Fruit fly (Drosophila melanogaster) whole organism, embryonic: Measurements from ENCODE around the gene CG32413.

Source experiments
- CG10209 ChIP-seq: fragments of 200-800 bp; sonication (Bioruptor generic); optimal IDR thresholded peaks from 3 replicates; lab custom pipeline; 2017; ENCODE audit warnings: missing biosample characterization, mild to moderate bottlenecking, missing genetic modification characterization, missing genetic modification reagents
- CG10462 ChIP-seq: fragments of 200-800 bp; sonication (Bioruptor generic); optimal IDR thresholded peaks from 2 replicates; lab custom pipeline; 2016; ENCODE audit warnings: missing biosample characterization, missing genetic modification characterization
- CG11247 ChIP-seq: fragments of 200-800 bp; sonication (Bioruptor generic); IDR thresholded peaks from 2 replicates; pipeline ENCODE4 v1.3.6; 2022; ENCODE audit warnings: missing biosample characterization, missing genetic modification characterization
- CG12155 ChIP-seq: fragments of 200-800 bp; sonication (Bioruptor generic); optimal IDR thresholded peaks from 3 replicates; lab custom pipeline; 2016; ENCODE audit warnings: missing biosample characterization, missing genetic modification characterization
- CG12942 ChIP-seq: fragments of 200-800 bp; sonication (Bioruptor generic); optimal IDR thresholded peaks from 3 replicates; lab custom pipeline; 2016; ENCODE audit warnings: missing biosample characterization, missing genetic modification characterization
- CG13894 ChIP-seq: fragments of 200-800 bp; sonication (Bioruptor generic); optimal IDR thresholded peaks from 3 replicates; lab custom pipeline; 2018; ENCODE audit warnings: missing biosample characterization, mild to moderate bottlenecking, missing genetic modification characterization, moderate library complexity
- CG17186 ChIP-seq: fragments of 200-800 bp; sonication (Bioruptor generic); optimal IDR thresholded peaks from 3 replicates; lab custom pipeline; 2017; ENCODE audit warnings: missing biosample characterization, missing genetic modification reagents, missing genetic modification characterization
- CG17359 ChIP-seq: fragments of 200-800 bp; sonication (Bioruptor generic); optimal IDR thresholded peaks from 3 replicates; lab custom pipeline; 2018; ENCODE audit warnings: missing biosample characterization, mild to moderate bottlenecking, missing genetic modification characterization, moderate library complexity
- CG17612 ChIP-seq: fragments of 200-800 bp; sonication (Bioruptor generic); IDR thresholded peaks from 2 replicates; pipeline ENCODE4 v1.3.6; 2022; ENCODE audit warnings: missing biosample characterization, missing genetic modification characterization
- CG2202 ChIP-seq: fragments of 200-800 bp; sonication (Bioruptor generic); optimal IDR thresholded peaks from 2 replicates; lab custom pipeline; 2018; ENCODE audit warnings: missing biosample characterization, mild to moderate bottlenecking, missing genetic modification characterization
- CG2889 ChIP-seq: fragments of 200-800 bp; sonication (Bioruptor generic); IDR thresholded peaks from 3 replicates; pipeline ENCODE4 v1.3.6; 2022; ENCODE audit warnings: missing biosample characterization, missing genetic modification characterization
- CG3065 ChIP-seq: fragments of 200-800 bp; sonication (Bioruptor generic); optimal IDR thresholded peaks from 2 replicates; lab custom pipeline; 2016; ENCODE audit warnings: missing biosample characterization, missing genetic modification characterization
- CG3995 ChIP-seq: fragments of 200-800 bp; sonication (Bioruptor generic); optimal IDR thresholded peaks from 3 replicates; lab custom pipeline; 2016; ENCODE audit warnings: missing biosample characterization, missing genetic modification characterization
- CG4282 ChIP-seq: fragments of 200-800 bp; sonication (Bioruptor generic); optimal IDR thresholded peaks from 2 replicates; lab custom pipeline; 2016; ENCODE audit warnings: missing biosample characterization, missing genetic modification characterization
- CG5245 ChIP-seq: fragments of 200-800 bp; sonication (Bioruptor generic); optimal IDR thresholded peaks from 3 replicates; lab custom pipeline; 2016; ENCODE audit warnings: missing biosample characterization, missing genetic modification characterization
- CG7987 ChIP-seq: fragments of 200-800 bp; sonication (Bioruptor generic); optimal IDR thresholded peaks from 2 replicates; lab custom pipeline; 2018; ENCODE audit warnings: missing biosample characterization, mild to moderate bottlenecking, missing genetic modification characterization, moderate library complexity
- CG9876 ChIP-seq: fragments of 200-800 bp; sonication (Bioruptor generic); optimal IDR thresholded peaks from 2 replicates; lab custom pipeline; 2016; ENCODE audit warnings: missing biosample characterization, missing genetic modification characterization
- Deaf1 ChIP-seq: fragments of 200-800 bp; optimal IDR thresholded peaks from 3 replicates; lab custom pipeline; 2019; ENCODE audit warnings: missing biosample characterization, mild to moderate bottlenecking, missing genetic modification characterization, moderate library complexity
- Dip2 ChIP-seq: fragments of 200-800 bp; sonication (Bioruptor generic); IDR thresholded peaks from 2 replicates; pipeline ENCODE4 v1.3.6; 2022; ENCODE audit warnings: missing biosample characterization, missing genetic modification characterization
- Doc2 ChIP-seq: fragments of 200-800 bp; sonication (Bioruptor generic); IDR thresholded peaks from 2 replicates; pipeline ENCODE4 v1.3.6; 2022; ENCODE audit warnings: missing biosample characterization, missing genetic modification characterization
- E2f2 ChIP-seq: fragments of 200-800 bp; sonication (Bioruptor generic); IDR thresholded peaks from 2 replicates; pipeline ENCODE4 v1.3.6; 2022; ENCODE audit warnings: missing biosample characterization, missing genetic modification characterization
- H2.0 ChIP-seq: fragments of 200-800 bp; sonication (Bioruptor generic); IDR thresholded peaks from 2 replicates; pipeline ENCODE4 v1.3.6; 2022; ENCODE audit warnings: missing biosample characterization, missing genetic modification characterization
- HLH3B ChIP-seq: fragments of 200-800 bp; sonication (Bioruptor generic); IDR thresholded peaks from 2 replicates; pipeline ENCODE4 v1.3.6; 2022; ENCODE audit warnings: missing biosample characterization, missing genetic modification characterization
- HmgZ ChIP-seq: fragments of 200-800 bp; sonication (Bioruptor generic); optimal IDR thresholded peaks from 2 replicates; lab custom pipeline; 2018; ENCODE audit warnings: missing biosample characterization, mild to moderate bottlenecking, missing genetic modification characterization
- Mes4 ChIP-seq: fragments of 200-800 bp; sonication (Bioruptor generic); optimal IDR thresholded peaks from 2 replicates; lab custom pipeline; 2016; ENCODE audit warnings: missing biosample characterization, missing genetic modification characterization
- Oaz ChIP-seq: fragments of 200-800 bp; sonication (Bioruptor generic); IDR thresholded peaks from 2 replicates; pipeline ENCODE4 v1.3.6; 2022; ENCODE audit warnings: missing biosample characterization, missing genetic modification characterization
- Oli ChIP-seq: fragments of 200-800 bp; sonication (Bioruptor generic); optimal IDR thresholded peaks from 2 replicates; lab custom pipeline; 2018; ENCODE audit warnings: missing biosample characterization, mild to moderate bottlenecking, missing genetic modification characterization, moderate library complexity
- Pdp1 ChIP-seq, 2 experiments: fragments of 200-800 bp; sonication (Bioruptor generic); optimal IDR thresholded peaks; 3 replicates each; lab custom pipeline; 2016; ENCODE audit warnings: missing biosample characterization in 2 of 2, missing genetic modification characterization in 2 of 2, mild to moderate bottlenecking in 1 of 2, moderate library complexity in 1 of 2
- Ravus ChIP-seq: fragments of 200-800 bp; sonication (Bioruptor generic); IDR thresholded peaks from 2 replicates; pipeline ENCODE4 v1.3.6; 2022; ENCODE audit warnings: missing biosample characterization, missing genetic modification characterization
- Sin3A ChIP-seq: fragments of >200 bp; optimal IDR thresholded peaks from 2 replicates; lab custom pipeline; 2018
- TFAM ChIP-seq: fragments of 200-800 bp; sonication (Bioruptor generic); optimal IDR thresholded peaks from 2 replicates; lab custom pipeline; 2017; ENCODE audit warnings: missing biosample characterization, missing genetic modification characterization, inconsistent platforms
- amos ChIP-seq: fragments of 200-800 bp; sonication (Bioruptor generic); IDR thresholded peaks from 2 replicates; pipeline ENCODE4 v1.3.6; 2022; ENCODE audit warnings: missing biosample characterization, missing genetic modification characterization; ENCODE audit not compliant: partially characterized antibody
- br ChIP-seq: fragments of >200 bp; optimal IDR thresholded peaks from 2 replicates; lab custom pipeline; 2017
- crp ChIP-seq, 2 experiments: fragments of 200-800 bp; sonication (Bioruptor generic); optimal IDR thresholded peaks; 2 replicates in 1 of 2; 3 replicates in 1 of 2; lab custom pipeline; 2017; ENCODE audit warnings: missing biosample characterization in 2 of 2, missing genetic modification characterization in 2 of 2, mild to moderate bottlenecking in 1 of 2, moderate library complexity in 1 of 2
- dati ChIP-seq: fragments of 200-800 bp; sonication (Bioruptor generic); IDR thresholded peaks from 2 replicates; pipeline ENCODE4 v1.3.6; 2022; ENCODE audit warnings: missing biosample characterization, missing genetic modification characterization
- dmrt11E ChIP-seq: fragments of 200-800 bp; sonication (Bioruptor generic); optimal IDR thresholded peaks from 3 replicates; lab custom pipeline; 2018; ENCODE audit warnings: missing biosample characterization, mild to moderate bottlenecking, missing genetic modification characterization, moderate library complexity
- emc ChIP-seq: fragments of 200-800 bp; sonication (Bioruptor generic); optimal IDR thresholded peaks from 2 replicates; lab custom pipeline; 2016; ENCODE audit warnings: missing biosample characterization, missing genetic modification characterization
- exex ChIP-seq: fragments of 200-800 bp; sonication (Bioruptor generic); optimal IDR thresholded peaks from 4 replicates; lab custom pipeline; 2018; ENCODE audit warnings: missing biosample characterization, mild to moderate bottlenecking, missing genetic modification characterization, moderate library complexity
- gro ChIP-seq: fragments of 200-800 bp; sonication (Bioruptor generic); optimal IDR thresholded peaks from 2 replicates; lab custom pipeline; 2016; ENCODE audit warnings: missing biosample characterization, missing genetic modification characterization
- gsb-n ChIP-seq: fragments of 200-800 bp; sonication (Bioruptor generic); optimal IDR thresholded peaks from 3 replicates; lab custom pipeline; 2018; ENCODE audit warnings: missing biosample characterization, mild to moderate bottlenecking, missing genetic modification characterization
- ham ChIP-seq: fragments of 200-800 bp; sonication (Bioruptor generic); IDR thresholded peaks from 2 replicates; pipeline ENCODE4 v1.3.6; 2022; ENCODE audit warnings: missing biosample characterization, missing genetic modification characterization
- jumu ChIP-seq: fragments of 200-800 bp; sonication (Bioruptor generic); optimal IDR thresholded peaks from 3 replicates; lab custom pipeline; 2016; ENCODE audit warnings: missing biosample characterization, missing genetic modification characterization
- maf-S ChIP-seq: fragments of 200-800 bp; sonication (Bioruptor generic); optimal IDR thresholded peaks from 2 replicates; lab custom pipeline; 2016; ENCODE audit warnings: missing biosample characterization, missing genetic modification characterization
- mld ChIP-seq: fragments of 200-800 bp; sonication (Bioruptor generic); IDR thresholded peaks from 3 replicates; pipeline ENCODE4 v1.3.6; 2022; ENCODE audit warnings: missing biosample characterization, missing genetic modification characterization; ENCODE audit not compliant: partially characterized antibody
- nerfin-1 ChIP-seq: fragments of 200-800 bp; sonication (Bioruptor generic); optimal IDR thresholded peaks from 3 replicates; lab custom pipeline; 2019; ENCODE audit warnings: missing biosample characterization, mild to moderate bottlenecking, missing genetic modification characterization, moderate library complexity
- onecut ChIP-seq: fragments of 200-800 bp; sonication (Bioruptor generic); IDR thresholded peaks from 2 replicates; pipeline ENCODE4 v1.3.6; 2022; ENCODE audit warnings: missing biosample characterization, missing genetic modification characterization
- otp ChIP-seq: fragments of 200-800 bp; sonication (Bioruptor generic); IDR thresholded peaks from 3 replicates; pipeline ENCODE4, ENCODE4 v1.3.6; 2022; ENCODE audit warnings: missing biosample characterization, missing genetic modification characterization
- repo ChIP-seq: fragments of 200-800 bp; sonication (Bioruptor generic); optimal IDR thresholded peaks from 2 replicates; lab custom pipeline; 2016; ENCODE audit warnings: missing biosample characterization, missing genetic modification characterization
- toy ChIP-seq: fragments of 200-800 bp; sonication (Bioruptor generic); IDR thresholded peaks from 2 replicates; pipeline ENCODE4 v1.3.6; 2022; ENCODE audit warnings: missing biosample characterization, missing genetic modification characterization
- yki ChIP-seq: fragments of >200 bp; optimal IDR thresholded peaks from 3 replicates; lab custom pipeline; 2018

CG32413 gene

dm6 chr3L:5881310-5882208 lies 22.3 kb downstream of the CG32413 start (continued):
- TF ChIP-seq dmrt11E (tag; lab: Kevin White, UChicago) = peak; percentile 73
- TF ChIP-seq CG2202 (tag; lab: Kevin White, UChicago) = no peak
- 0 out of 3 replicates have a peak, but pooled peaks have one; percentile 33 for TF ChIP-seq otp (GFP tag; lab: Robert Waterston, UW)
- peak in 1 of 2 experiments; percentile 7 for TF ChIP-seq crp (GFP tag; optimal IDR thresholded peaks at IDR 0.05; lab: Kevin White, UChicago)
- no peak for TF ChIP-seq CG12942 (GFP tag; lab: Kevin White, UChicago)
- TF ChIP-seq br (lab: Kevin White, UChicago) = no peak
- TF ChIP-seq CG2889 (GFP tag; lab: Robert Waterston, UW) = no peak; the same call in 2 of the 3 replicates
- TF ChIP-seq gro (GFP tag; lab: Kevin White, UChicago) = no peak
- peak; percentile 40 for TF ChIP-seq Mes4 (GFP tag; lab: Kevin White, UChicago)
- no peak for TF ChIP-seq CG11247 (GFP tag; lab: Robert Waterston, UW)
- no peak for TF ChIP-seq toy (GFP tag; lab: Robert Waterston, UW)
- TF ChIP-seq Dip2 (GFP tag; lab: Robert Waterston, UW) = no peak
- peak; percentile 39 for TF ChIP-seq yki (lab: Kevin White, UChicago)
- peak; percentile 9 for TF ChIP-seq gsb-n (tag; lab: Kevin White, UChicago)
- no peak for TF ChIP-seq mld (GFP tag; lab: Robert Waterston, UW)
- no peak for TF ChIP-seq CG17359 (tag; lab: Kevin White, UChicago)
- TF ChIP-seq ham = no peak
- no peak for TF ChIP-seq CG7987 (GFP tag; lab: Kevin White, UChicago)
- TF ChIP-seq exex (tag; lab: Kevin White, UChicago) = no peak
- no peak for TF ChIP-seq CG12155 (GFP tag; lab: Kevin White, UChicago)
- TF ChIP-seq CG5245 (GFP tag; lab: Kevin White, UChicago) = no peak
- peak; percentile 71 for TF ChIP-seq Oli (tag; lab: Kevin White, UChicago)
- no peak for TF ChIP-seq CG3995 (GFP tag; lab: Kevin White, UChicago)
- no peak for TF ChIP-seq CG17186
- TF ChIP-seq nerfin-1 (tag; lab: Kevin White, UChicago) = no peak
- TF ChIP-seq E2f2 (GFP tag; lab: Robert Waterston, UW) = peak; percentile 53; the same call in 1 of the 2 replicates
- peak; percentile 23 for TF ChIP-seq CG4282 (GFP tag; lab: Kevin White, UChicago)
- no peak for TF ChIP-seq amos (GFP tag; lab: Robert Waterston, UW)
- TF ChIP-seq Deaf1 (tag; lab: Kevin White, UChicago) = peak; percentile 17
- peak; percentile 12 for TF ChIP-seq CG3065 (GFP tag; lab: Kevin White, UChicago)
- no peak for TF ChIP-seq CG13894 (tag; lab: Kevin White, UChicago)
- TF ChIP-seq CG10209 (GFP tag; lab: Kevin White, UChicago) = peak; percentile 62
- TF ChIP-seq onecut (GFP tag; lab: Robert Waterston, UW) = peak; percentile 31; the same call in 1 of the 2 replicates
- TF ChIP-seq HLH3B (GFP tag; lab: Robert Waterston, UW) = peak; percentile 27; the same call in 1 of the 2 replicates
- TF ChIP-seq CG10462 (GFP tag; lab: Kevin White, UChicago) = no peak
- TF ChIP-seq repo (GFP tag; lab: Kevin White, UChicago) = no peak
- TF ChIP-seq TFAM = no peak
- peak; percentile 8 for TF ChIP-seq maf-S (GFP tag; lab: Kevin White, UChicago)
- peak; percentile 42; the same call in 1 of the 2 replicates for TF ChIP-seq Oaz (GFP tag; lab: Robert Waterston, UW)
- TF ChIP-seq CG17612 (GFP tag; lab: Robert Waterston, UW) = no peak
- no peak for TF ChIP-seq Doc2 (GFP tag; lab: Robert Waterston, UW)
- TF ChIP-seq Pdp1 (GFP tag; optimal IDR thresholded peaks at IDR 0.05; lab: Kevin White, UChicago) = no peak
- no peak for TF ChIP-seq Sin3A (lab: Kevin White, UChicago)
- no peak for TF ChIP-seq Ravus
- peak; percentile 44; the same call in 1 of the 2 replicates for TF ChIP-seq H2.0 (GFP tag; lab: Robert Waterston, UW)
- TF ChIP-seq jumu (GFP tag; lab: Kevin White, UChicago) = peak; percentile 47
- no peak for TF ChIP-seq HmgZ (tag; lab: Kevin White, UChicago)
- TF ChIP-seq emc (GFP tag; lab: Kevin White, UChicago) = no peak
- TF ChIP-seq dati (GFP tag; lab: Robert Waterston, UW) = no peak
- TF ChIP-seq CG9876 = no peak
